Worm (Caenorhabditis elegans): ENCODE data around the gene fbxa-154.

DNA sequence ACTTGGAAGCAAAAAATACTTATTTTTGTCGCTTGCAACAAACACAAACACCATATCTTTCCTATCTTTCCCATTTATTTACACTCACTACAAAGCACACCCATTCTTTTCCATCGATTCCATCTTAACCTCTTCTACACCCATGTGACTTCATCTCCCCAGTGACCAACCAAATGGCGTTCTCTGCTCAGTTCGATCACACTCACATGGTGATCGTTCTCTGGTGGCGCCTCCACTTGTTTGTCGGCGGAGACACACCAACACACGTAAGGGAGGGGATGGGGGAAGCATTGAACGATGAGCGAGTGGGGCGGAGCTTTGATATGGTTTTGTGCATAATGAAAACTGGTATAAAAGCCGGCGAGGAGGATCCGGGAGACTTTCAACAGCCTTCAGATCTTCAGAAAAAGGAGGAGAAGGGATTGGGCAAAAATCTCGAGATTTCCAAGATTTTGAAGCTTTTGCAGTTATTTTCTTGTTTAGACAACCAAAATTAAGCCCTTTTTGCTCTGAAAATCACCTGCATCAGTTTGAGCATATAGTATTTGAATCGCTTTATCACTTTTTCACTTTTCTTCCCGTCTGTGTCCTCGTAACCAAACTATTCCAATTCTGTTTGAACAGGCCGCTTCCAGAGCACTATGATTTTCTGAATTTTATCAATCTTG, 38.3 kb downstream of the fbxa-154 start:
- TF ChIP-seq nhr-76 (tag; optimal IDR thresholded peaks at IDR 0.05): no peak
- no peak for TF ChIP-seq R02D3.7 (tag; optimal IDR thresholded peaks at IDR 0.05)
- no peak for TF ChIP-seq pqm-1 (tag; optimal IDR thresholded peaks at IDR 0.05)
- no peak for TF ChIP-seq unc-39 (tag; optimal IDR thresholded peaks at IDR 0.05)
- no peak for TF ChIP-seq jun-1 (tag; optimal IDR thresholded peaks at IDR 0.05)
- no peak for TF ChIP-seq dmd-9 (GFP tag; IDR thresholded peaks at IDR 0.05)
- no peak for TF ChIP-seq ceh-82 (tag; optimal IDR thresholded peaks at IDR 0.05)
- no peak for TF ChIP-seq Y75B8A.6 (GFP tag; IDR thresholded peaks at IDR 0.05)
- no peak for TF ChIP-seq unc-130 (GFP tag; optimal IDR thresholded peaks at IDR 0.05)
